Fruit fly (Drosophila melanogaster) whole organism: Measurements from ENCODE around the gene Prosbeta4R2.

ENCODE experiments used
- CG8478 ChIP-seq: fragments of >200 bp; optimal IDR thresholded peaks from 2 replicates; lab custom pipeline; 2018; ENCODE audit warnings: inconsistent platforms
- Dll ChIP-seq: fragments of >200 bp; optimal IDR thresholded peaks from 2 replicates; lab custom pipeline; 2017
- EcR ChIP-seq, 2 experiments: fragments of >200 bp; optimal IDR thresholded peaks; 2 replicates each; lab custom pipeline; 2017; ENCODE audit warnings: missing biosample characterization in 2 of 2, missing genetic modification characterization in 2 of 2, missing genetic modification reagents in 2 of 2
- pan ChIP-seq: fragments of >200 bp; optimal IDR thresholded peaks from 2 replicates; lab custom pipeline; 2017
- psq ChIP-seq: fragments of >200 bp; optimal IDR thresholded peaks from 2 replicates; lab custom pipeline; 2017
- usp ChIP-seq: fragments of >200 bp; optimal IDR thresholded peaks from 2 replicates; lab custom pipeline; 2017; ENCODE audit warnings: missing biosample characterization, missing genetic modification characterization, mixed read lengths

Gene Prosbeta4R2

DNA sequence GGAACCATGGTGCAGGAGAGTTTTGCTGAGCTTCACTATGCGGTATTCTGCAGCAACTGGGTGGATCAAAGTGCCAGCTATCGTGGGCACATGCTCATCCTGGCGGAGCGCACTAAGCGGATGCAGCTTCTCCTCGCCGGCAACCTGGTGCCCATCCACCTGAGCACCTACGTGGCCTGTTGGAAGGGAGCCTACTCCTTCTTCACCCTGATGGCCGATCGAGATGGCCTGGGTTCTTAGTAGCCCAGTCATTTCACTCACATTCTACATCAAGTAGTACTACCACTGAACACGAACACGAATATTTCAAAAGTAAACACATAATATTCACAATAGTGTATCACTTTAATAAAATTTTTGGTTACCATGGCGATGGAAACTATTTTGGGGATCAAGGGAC is at the start of gene Prosbeta4R2:
Gene Prosbeta4R2 (plus strand): TSS at position 301 of the 400 bp plus-strand sequence.
- TF ChIP-seq EcR (GFP tag; optimal IDR thresholded peaks at IDR 0.05; lab: Kevin White, UChicago) (no peak), Dll (no peak), psq (lab: Kevin White, UChicago) (no peak), CG8478 (lab: Kevin White, UChicago) (no peak), pan (lab: Kevin White, UChicago) (no peak), usp (no peak)

DNA sequence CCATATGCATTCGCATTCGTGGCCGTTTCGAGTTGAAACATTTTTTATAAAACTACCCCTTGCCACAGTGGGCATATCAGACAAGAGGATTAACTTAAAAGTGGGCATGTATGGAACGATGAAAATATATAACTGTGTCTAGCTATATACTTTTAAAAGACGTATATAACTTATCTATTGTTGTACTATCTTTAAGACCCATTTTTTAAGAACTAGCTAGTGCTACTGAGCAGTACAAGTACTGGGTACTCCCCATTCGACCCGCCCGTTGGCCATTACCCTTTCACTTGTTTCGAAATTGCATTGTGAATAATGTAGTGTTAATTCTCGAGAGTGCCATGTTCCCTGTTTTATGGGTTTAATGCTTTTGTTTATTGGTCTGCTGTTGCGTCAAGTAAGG is 48.5 kb upstream of the Prosbeta4R2 start:
- TF ChIP-seq psq (lab: Kevin White, UChicago) (no peak), usp (no peak), Dll (no peak), pan (lab: Kevin White, UChicago) (no peak), CG8478 (lab: Kevin White, UChicago) (no peak)

DNA sequence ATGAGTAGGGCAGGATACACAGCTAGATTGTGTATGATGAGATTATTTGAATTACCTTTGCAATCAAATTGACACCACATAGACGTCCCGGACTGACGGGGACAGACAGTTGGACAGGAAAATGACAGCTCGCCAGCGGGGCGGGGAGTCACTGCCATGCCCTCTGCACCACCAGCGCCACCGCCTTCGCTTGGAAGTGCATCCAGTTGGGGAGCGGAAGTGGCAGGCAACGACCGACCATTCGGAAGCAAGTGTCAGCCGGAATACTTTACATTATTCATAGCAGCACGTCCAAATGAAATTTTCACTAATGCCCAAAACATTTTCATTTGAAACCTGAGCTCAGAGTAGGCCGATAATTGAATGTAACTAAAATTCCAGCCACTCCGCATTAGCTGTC is 45.5 kb upstream of the Prosbeta4R2 start, which contains the start of gene CG15395:
Gene CG15395 (plus strand): TSS at position 301 of the 400 bp plus-strand sequence.
- no peak for TF ChIP-seq Dll
- TF ChIP-seq usp: no peak
- no peak for TF ChIP-seq pan (lab: Kevin White, UChicago)

DNA sequence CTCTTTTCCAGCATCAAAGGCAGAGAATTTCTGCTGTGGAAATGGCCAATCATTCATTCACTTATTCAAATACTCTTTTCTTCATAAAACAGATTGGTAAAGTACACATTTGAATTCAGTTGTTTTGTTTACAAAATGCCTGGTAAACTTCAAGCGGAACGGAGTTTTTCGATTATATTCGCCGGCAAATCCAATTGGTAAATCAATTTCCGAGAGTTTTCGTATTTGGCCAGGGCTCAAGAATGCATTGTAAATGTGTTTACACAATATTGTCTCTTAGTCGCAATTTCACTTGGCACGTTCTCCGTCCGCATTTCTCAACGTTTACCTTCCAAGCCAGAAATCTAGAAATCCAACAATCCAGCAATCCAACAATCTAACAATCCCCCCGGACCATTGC is 35.3 kb upstream of the Prosbeta4R2 start, which contains the start of gene CG43403:
Gene CG43403 (plus strand): TSS at position 301 of the 400 bp plus-strand sequence.
- no peak for TF ChIP-seq EcR (GFP tag; optimal IDR thresholded peaks at IDR 0.05; lab: Kevin White, UChicago)
- TF ChIP-seq psq (lab: Kevin White, UChicago): no peak
- TF ChIP-seq pan (lab: Kevin White, UChicago): no peak
- no peak for TF ChIP-seq Dll
- no peak for TF ChIP-seq CG8478 (lab: Kevin White, UChicago)
- TF ChIP-seq usp: no peak

DNA sequence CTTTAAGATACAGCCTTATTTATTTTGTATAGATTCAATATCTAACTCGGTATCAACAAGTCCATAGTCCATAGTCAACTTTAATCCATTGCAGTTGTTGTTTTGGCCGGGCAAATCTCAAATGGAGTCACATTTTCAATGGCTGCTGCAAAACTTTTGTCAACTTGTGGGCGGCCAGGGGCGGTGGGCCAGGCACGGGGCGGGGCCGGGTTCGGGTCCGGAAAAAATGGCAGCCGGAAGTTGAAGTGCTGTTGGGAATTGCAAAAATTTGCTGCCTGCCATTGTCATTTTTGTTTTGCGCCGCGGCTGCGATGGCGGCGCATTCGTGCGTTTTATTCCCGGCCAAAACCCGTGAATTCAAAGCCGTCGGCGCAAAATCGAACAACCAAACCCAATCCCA is 31.2 kb upstream of the Prosbeta4R2 start:
- no peak for TF ChIP-seq usp
- TF ChIP-seq psq (lab: Kevin White, UChicago): no peak
- TF ChIP-seq Dll: no peak
- TF ChIP-seq pan (lab: Kevin White, UChicago): no peak
- no peak for TF ChIP-seq CG8478 (lab: Kevin White, UChicago)
- TF ChIP-seq EcR (GFP tag; optimal IDR thresholded peaks at IDR 0.05; lab: Kevin White, UChicago): no peak

DNA sequence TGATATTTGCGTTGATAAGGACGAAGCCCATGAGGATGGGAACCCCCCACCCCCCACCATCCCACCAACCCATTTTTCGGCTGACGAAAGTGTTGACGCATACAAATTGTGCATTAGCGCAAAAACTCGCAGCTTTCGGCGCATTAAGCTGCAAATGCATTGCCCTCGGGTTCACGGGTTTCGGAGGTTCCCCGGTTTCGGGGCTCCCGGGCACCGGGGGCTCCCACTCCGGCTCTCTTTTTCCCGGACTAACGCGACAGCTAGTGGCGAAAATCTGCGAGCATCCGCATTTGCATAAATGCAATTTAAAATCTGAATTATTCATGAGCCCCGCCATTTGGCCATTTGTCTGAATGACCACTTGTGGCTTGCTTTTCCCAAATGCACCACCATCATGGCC is 27.7 kb upstream of the Prosbeta4R2 start:
- no peak for TF ChIP-seq psq (lab: Kevin White, UChicago)
- TF ChIP-seq usp: no peak
- no peak for TF ChIP-seq EcR (GFP tag; optimal IDR thresholded peaks at IDR 0.05; lab: Kevin White, UChicago)
- TF ChIP-seq pan (lab: Kevin White, UChicago): no peak
- no peak for TF ChIP-seq CG8478 (lab: Kevin White, UChicago)
- TF ChIP-seq Dll: no peak

DNA sequence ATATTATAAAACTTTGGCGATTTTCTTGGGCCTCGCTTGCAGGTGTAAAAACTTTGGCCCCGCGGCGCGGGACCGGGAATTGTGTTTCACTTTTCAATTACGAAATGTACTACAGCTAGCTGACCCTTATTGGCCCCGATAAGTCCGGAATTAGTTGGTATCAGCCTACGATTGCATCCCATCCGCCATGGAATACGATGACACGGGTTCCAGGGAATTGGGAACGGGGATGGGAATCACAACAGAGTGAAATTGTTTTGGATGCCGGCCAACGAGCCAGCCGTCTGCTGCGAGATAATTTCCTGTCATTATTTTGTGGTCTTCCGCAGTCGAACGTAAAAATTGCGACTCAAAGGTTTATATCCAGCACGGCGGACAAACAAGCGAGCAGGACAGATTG is 26.4 kb upstream of the Prosbeta4R2 start:
- TF ChIP-seq usp (no peak), CG8478 (lab: Kevin White, UChicago) (no peak), EcR (GFP tag; optimal IDR thresholded peaks at IDR 0.05; lab: Kevin White, UChicago) (no peak), Dll (no peak)

DNA sequence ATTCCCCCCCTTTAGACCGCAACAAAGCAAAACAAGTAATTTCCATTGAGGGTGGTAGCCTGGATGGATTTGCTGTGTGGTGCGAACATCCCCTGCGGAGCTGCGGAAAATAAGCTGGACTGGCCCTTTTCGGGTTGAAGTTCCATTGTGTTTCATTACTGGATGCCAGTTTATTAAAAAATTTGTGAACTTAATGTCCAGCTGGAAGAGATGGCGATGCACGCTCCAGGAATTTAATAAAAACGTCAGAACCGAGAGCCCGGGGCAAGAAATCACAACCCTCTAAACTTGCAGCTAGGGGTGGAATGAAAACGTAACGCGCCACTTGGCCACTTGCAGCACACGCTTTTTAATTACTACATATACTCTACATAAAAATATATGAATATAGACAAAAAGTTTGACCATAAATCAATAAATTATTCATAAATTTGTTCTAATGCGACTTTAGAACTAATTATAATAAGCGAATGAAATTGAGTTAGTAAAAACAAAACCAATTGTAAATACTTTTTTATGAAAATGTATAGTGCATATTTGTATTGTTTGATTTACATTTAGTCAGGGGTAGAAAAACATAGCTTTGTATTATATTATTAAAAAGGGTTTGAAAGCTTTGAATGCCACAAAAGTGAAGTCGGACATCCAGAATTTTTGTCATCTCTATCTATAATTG is 18.7 kb upstream of the Prosbeta4R2 start:
- TF ChIP-seq EcR (GFP tag; optimal IDR thresholded peaks at IDR 0.05; lab: Kevin White, UChicago) (no peak), CG8478 (lab: Kevin White, UChicago) (no peak), pan (lab: Kevin White, UChicago) (no peak), usp (no peak), psq (lab: Kevin White, UChicago) (no peak), Dll (no peak)

DNA sequence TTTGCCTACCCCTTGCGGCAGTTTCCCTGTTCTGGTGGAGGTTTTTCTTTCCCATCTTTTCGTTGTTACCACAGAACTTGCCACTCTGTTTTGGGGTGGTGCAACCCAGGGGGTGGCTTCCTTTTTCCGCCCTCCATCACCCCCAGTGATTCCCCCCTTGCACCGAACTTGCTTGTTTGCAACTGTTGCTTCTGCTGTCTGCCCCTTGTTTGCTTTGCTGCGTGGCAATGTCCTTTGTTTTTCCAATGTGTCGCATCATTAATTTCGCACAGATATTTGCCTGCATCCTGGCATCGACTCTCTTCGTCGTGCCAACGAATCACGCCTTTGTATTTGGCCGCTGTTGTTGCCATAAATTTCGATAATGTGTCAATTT is 18.2 kb upstream of the Prosbeta4R2 start:
- TF ChIP-seq Dll (no peak), pan (lab: Kevin White, UChicago) (no peak), psq (lab: Kevin White, UChicago) (no peak), CG8478 (lab: Kevin White, UChicago) (no peak), EcR (GFP tag; optimal IDR thresholded peaks at IDR 0.05; lab: Kevin White, UChicago) (no peak), usp (no peak)

DNA sequence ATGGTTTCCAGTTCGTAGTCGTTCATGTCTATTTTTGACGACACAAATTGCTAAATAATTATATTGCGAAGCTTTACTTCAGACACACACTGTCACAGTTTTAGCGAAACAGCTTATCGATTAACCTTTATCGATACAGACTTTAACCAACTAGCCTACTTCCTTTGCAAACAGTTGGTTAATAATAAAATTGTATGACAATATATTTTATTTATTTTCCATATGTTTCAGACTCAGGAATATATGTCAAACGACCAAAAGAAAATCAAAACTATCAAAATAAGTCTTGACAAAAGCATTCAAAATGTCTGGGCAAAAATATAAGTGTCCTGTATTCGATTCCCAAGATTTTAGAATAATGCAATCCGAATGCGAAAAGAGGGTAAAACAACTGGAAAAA is 7.6 kb upstream of the Prosbeta4R2 start, which contains the start of the genes CG9962 and CG43851:
Gene CG9962 (minus strand): TSS at position 101 of the 400 bp plus-strand sequence.
Gene CG43851 (plus strand): TSS at position 267 of the 400 bp plus-strand sequence.
- no peak for TF ChIP-seq CG8478 (lab: Kevin White, UChicago)
- no peak for TF ChIP-seq usp
- TF ChIP-seq EcR (GFP tag; optimal IDR thresholded peaks at IDR 0.05; lab: Kevin White, UChicago): no peak

DNA sequence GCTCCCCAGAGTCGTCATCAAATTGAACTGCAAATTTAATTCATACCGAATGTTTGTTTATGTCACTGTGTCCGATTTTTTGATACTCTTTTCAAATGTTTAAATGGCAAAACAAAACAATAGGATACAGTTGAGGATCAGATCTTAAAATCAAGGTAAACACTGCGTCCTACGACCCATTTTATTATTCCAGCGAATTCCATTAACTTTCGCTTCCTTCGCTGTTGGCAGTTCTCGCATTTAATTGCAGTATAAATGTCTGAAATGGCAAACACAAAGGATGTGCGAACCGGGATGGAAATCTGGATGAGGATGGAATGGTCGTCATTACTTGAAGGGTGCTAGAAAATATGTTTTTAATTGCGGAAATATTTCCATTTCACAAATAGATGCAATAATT is 2.9 kb upstream of the Prosbeta4R2 start, which contains the start of gene CG33125:
Gene CG33125 (minus strand): TSS at position 101 of the 400 bp plus-strand sequence.
- no peak for TF ChIP-seq psq (lab: Kevin White, UChicago)
- no peak for TF ChIP-seq CG8478 (lab: Kevin White, UChicago)
- TF ChIP-seq Dll: no peak
- no peak for TF ChIP-seq EcR (GFP tag; optimal IDR thresholded peaks at IDR 0.05; lab: Kevin White, UChicago)
- TF ChIP-seq pan (lab: Kevin White, UChicago): no peak
- no peak for TF ChIP-seq usp

DNA sequence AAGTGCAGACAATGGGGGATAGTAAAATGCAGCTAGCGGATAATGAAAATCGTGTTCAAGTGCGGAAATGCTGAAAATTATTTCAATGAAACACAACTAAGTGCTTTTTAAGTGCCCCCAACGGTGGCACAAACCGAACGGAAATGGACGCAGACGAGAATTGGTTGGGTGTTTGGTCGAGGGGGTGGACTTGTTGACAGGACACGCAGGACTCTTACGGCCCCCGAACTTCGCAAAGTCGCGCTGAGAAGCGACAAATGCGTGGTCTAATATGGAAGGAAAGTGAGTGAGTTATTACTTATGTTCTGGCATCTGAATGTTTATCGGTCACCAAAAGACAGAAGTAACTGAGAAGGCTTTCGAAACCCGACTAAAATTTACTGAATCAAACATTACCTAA is 2.4 kb upstream of the Prosbeta4R2 start, which contains the start of gene Prosbeta4R1:
Gene Prosbeta4R1 (plus strand): TSS at position 301 of the 400 bp plus-strand sequence.
- no peak for TF ChIP-seq EcR (GFP tag; optimal IDR thresholded peaks at IDR 0.05; lab: Kevin White, UChicago)
- no peak for TF ChIP-seq CG8478 (lab: Kevin White, UChicago)
- TF ChIP-seq pan (lab: Kevin White, UChicago): no peak
- TF ChIP-seq usp: no peak
- no peak for TF ChIP-seq psq (lab: Kevin White, UChicago)
- TF ChIP-seq Dll: no peak

DNA sequence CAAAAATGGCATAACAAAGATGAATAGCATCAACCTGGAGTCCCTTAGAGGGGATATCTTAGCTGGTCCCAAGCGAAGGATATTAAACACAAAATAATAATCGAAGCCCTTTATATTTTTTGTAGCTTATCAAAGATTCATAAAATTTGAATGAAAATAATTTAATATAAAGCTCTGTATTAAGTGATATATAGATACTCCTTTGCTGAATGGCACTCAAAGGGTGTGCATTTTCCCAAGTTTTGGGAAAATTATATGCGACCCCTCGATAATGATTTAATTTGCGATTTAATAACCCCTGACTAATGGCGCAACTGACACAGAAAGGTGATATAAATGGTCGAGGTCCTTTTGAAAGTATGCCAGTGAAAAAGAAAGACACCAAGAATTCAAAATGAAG is 1.4 kb upstream of the Prosbeta4R2 start, which contains the start of gene Or23a:
Gene Or23a (plus strand): TSS at position 301 of the 400 bp plus-strand sequence.
- TF ChIP-seq EcR (GFP tag; optimal IDR thresholded peaks at IDR 0.05; lab: Kevin White, UChicago) (no peak), Dll (no peak), usp (no peak), CG8478 (lab: Kevin White, UChicago) (no peak)
